Fruit fly (Drosophila melanogaster) S2 (cell line): Measurements from ENCODE around the gene Sas-4.

Experiments
- CG8478 ChIP-seq: fragments of >200 bp; optimal IDR thresholded peaks from 2 replicates; lab custom pipeline; 2018
- CTCF ChIP-seq, 2 experiments: fragments of >200 bp; optimal IDR thresholded peaks; 2 replicates each; lab custom pipeline; 2018

Gene Sas-4

DNA sequence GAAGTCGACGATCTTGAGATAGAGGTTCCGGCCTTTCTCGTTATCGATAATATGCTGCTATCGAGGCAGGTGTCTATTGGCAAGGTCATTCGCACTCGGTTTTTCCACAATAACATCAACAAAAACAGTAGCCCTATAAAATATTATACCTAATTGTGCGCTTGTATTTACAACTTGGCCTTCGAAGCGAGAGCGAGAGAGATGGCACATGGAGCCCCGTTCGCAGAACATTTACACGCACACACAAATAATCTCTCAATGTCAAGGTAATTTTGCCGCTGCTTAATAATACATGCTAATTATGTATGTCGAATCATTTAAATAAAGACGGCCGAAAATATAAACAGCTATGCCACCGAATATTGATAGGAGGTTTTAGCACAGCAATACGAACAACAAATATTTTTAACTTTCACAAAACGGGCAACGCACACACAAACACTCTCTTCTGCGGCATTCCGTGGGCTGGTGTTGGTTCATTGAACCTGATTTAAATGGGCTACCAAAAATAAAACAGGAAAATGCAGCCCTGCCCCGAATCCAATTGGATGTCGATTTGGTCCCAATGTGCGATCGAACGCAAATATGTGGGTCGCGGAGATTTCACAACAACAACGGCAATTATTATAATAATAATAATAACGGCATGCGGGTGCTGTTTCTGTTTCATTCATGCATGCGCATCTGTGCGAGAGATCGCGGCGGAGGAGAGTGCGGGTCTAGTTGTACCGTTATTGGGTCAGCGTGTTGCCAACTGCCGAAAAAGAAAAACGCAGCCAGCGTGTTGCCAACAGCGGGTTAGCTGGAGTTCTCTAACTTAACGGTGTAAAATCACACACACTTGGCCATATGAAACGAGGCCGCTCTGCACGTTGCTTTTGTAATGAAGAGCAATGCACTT is 28.7 kb upstream of the Sas-4 start:
- TF ChIP-seq CG8478 (no peak), CTCF (optimal IDR thresholded peaks at IDR 0.05; lab: Kevin White, UChicago) (no peak)

- no peak for TF ChIP-seq CG8478
These were observed 28.0 kb upstream of the Sas-4 start for dm6 chr3R:7123073-7123572.

DNA sequence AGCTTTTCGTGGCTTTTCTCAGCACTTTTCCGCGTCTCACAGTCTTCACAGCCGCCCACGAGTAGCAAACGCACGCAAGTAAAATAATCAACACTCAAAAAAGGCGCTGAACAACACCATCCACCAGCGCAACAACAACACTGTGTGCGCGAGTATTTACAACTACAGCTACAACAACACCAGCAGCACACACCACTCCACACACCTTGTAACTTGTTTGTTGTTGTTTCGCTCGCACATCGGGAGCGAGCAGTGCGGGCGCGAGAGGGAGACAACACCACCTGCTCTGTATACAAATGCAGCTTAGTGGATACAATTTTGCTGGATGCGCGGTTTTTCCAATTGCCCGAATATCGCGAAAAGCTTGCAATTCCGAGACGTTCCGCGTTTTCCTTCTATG is 27.5 kb upstream of the Sas-4 start:
- TF ChIP-seq CTCF (optimal IDR thresholded peaks at IDR 0.05; lab: Kevin White, UChicago), result no peak
- no peak for TF ChIP-seq CG8478

DNA sequence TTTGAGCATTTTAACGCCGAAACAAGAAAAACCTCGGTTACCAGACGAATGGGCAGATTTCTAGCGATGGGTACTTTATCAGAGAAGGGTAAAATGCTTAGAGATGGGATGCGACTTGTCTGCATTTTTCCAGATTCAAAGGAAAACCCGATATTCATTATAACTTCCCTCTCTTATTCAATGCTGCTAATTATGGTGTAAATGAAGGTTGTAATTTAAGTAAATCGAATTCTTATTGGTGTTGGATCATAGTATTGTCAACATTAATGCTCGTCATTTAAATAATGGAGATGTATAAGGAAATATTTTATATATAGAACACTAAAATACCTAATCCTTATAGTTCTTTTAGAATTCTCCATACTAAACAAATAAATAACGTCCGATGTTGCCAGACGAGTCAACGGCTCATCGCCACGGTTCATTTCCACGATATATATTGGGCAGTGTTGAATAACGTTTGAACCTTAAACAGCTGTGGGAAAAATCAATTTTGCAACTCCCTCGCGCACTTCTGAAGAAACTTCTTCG is 27.0 kb upstream of the Sas-4 start, which contains the start of the genes Alh and CG10098:
TSS of gene Alh (minus strand) at position 77 of the 531 bp plus-strand sequence.
TSS of gene CG10098 (plus strand) at position 440 of the 531 bp plus-strand sequence.
- no peak for TF ChIP-seq CG8478
- peak in 1 of 2 experiments; percentile 21 for TF ChIP-seq CTCF (optimal IDR thresholded peaks at IDR 0.05; lab: Kevin White, UChicago)

DNA sequence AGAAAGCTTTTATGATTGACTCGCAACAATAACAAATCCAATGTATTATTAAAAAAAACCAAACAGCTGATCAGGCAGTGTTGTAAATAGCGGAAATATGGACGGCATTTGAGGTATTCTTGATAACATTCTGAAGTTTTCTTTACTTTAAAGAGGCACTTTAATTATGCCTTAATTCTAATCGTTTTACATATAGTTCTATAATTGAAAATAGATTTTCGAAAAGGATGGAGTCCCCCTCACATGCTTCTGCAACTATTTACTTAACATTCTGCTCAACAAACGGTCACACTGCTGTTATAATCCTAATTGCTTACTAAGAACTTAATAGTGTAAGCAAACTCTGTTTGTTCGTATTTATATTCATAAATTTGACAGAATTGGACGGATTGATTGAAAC is 23.2 kb upstream of the Sas-4 start, which contains the start of gene CG10068:
TSS of gene CG10068 (minus strand) at position 62 of the 400 bp plus-strand sequence.
- TF ChIP-seq CG8478 (no peak), CTCF (optimal IDR thresholded peaks at IDR 0.05; lab: Kevin White, UChicago) (no peak)

DNA sequence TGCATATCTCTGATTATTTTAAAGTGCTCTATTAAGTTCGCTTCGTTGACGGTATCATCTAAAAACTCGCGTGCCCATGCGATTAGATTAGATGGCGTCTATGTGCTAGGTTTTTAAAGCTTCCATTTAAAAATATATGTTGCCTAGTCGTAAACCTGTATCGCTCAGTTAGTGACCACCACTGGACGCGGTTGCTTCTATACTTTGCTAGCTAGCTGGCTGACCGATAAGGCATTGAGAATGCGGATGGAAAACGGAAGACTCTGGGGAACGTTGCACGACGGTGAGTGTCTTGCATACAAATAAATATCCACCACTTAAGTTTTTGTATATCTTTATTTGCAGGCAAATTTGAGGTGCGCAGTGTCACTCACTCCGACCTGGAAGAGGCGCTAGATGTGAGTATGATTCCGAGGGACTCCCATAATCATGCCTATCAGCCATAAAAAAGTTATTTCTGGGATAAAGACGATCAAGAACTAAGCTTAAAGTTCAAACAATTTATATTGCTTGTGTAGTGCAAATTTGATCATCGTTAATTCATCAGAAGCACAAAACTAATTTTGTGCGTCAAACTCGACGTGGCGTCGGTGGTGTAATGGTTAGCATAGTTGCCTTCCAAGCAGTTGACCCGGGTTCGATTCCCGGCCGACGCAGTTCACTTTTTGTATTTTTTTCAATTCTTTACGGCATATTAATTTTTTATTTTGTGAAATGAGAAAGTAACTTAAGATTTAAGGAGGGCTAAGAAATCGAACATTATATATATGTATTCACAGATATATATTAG is 21.7 kb upstream of the Sas-4 start, which contains the start of gene CG31248:
TSS of gene CG31248 (plus strand) at position 41 of the 790 bp plus-strand sequence.
- TF ChIP-seq CG8478 (no peak), CTCF (optimal IDR thresholded peaks at IDR 0.05; lab: Kevin White, UChicago) (no peak)

DNA sequence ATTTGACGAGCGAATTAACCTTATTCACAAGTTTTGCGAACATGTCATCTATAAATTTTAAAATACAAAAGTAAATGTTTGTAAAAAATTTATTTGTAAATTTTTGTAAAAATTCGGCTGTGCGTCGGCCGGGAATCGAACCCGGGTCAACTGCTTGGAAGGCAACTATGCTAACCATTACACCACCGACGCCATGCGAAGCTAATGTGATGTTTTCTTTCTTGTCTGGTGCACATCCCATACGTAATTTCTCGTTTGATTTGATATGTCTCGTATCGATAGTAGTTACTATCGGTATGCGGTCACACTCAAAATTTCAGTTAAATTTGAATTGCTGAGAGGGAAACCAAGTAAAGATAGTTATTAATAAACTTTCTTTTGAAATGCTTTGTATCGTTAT is 20.3 kb upstream of the Sas-4 start:
- TF ChIP-seq CG8478, result no peak
- TF ChIP-seq CTCF (optimal IDR thresholded peaks at IDR 0.05; lab: Kevin White, UChicago), result no peak

dm6 chr3R:7131260-7131659 is 19.9 kb upstream of the Sas-4 start, which contains the start of gene CG31493:
Gene CG31493 (plus strand): TSS chr3R:7131560.
- TF ChIP-seq CG8478 (no peak), CTCF (optimal IDR thresholded peaks at IDR 0.05; lab: Kevin White, UChicago) (no peak)

dm6 chr3R:7134715-7135505 is 16.3 kb upstream of the Sas-4 start:
- TF ChIP-seq CTCF (optimal IDR thresholded peaks at IDR 0.05; lab: Kevin White, UChicago), result no peak
- TF ChIP-seq CG8478, result no peak

dm6 chr3R:7135881-7136280 is 15.3 kb upstream of the Sas-4 start, which contains the start of gene Fer1:
Gene Fer1 (plus strand): TSS chr3R:7136206.
- TF ChIP-seq CG8478 (no peak), CTCF (optimal IDR thresholded peaks at IDR 0.05; lab: Kevin White, UChicago) (no peak)

dm6 chr3R:7137207-7137606 is 14.0 kb upstream of the Sas-4 start:
- TF ChIP-seq CTCF (optimal IDR thresholded peaks at IDR 0.05; lab: Kevin White, UChicago) (no peak), CG8478 (no peak)

DNA sequence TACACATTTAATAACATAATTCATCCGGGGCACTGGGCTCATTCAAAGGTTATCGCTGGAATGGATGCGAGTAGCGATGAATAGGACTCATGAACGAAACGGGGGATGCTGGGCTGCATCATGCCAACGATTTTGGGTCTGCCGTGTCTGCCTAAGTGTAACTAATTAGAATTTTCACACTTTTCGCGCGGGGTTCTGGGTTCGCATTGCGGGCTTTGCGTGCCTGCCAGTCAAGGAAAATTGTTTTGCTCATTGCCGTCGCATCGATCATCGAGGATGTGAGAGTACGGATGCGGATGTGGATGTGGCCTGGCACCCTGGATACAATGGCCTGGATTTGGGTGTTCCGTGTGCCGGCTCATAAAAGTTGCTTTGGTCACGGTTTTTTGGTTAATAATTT is 13.1 kb upstream of the Sas-4 start:
- TF ChIP-seq CG8478 (no peak), CTCF (optimal IDR thresholded peaks at IDR 0.05; lab: Kevin White, UChicago) (no peak)

DNA sequence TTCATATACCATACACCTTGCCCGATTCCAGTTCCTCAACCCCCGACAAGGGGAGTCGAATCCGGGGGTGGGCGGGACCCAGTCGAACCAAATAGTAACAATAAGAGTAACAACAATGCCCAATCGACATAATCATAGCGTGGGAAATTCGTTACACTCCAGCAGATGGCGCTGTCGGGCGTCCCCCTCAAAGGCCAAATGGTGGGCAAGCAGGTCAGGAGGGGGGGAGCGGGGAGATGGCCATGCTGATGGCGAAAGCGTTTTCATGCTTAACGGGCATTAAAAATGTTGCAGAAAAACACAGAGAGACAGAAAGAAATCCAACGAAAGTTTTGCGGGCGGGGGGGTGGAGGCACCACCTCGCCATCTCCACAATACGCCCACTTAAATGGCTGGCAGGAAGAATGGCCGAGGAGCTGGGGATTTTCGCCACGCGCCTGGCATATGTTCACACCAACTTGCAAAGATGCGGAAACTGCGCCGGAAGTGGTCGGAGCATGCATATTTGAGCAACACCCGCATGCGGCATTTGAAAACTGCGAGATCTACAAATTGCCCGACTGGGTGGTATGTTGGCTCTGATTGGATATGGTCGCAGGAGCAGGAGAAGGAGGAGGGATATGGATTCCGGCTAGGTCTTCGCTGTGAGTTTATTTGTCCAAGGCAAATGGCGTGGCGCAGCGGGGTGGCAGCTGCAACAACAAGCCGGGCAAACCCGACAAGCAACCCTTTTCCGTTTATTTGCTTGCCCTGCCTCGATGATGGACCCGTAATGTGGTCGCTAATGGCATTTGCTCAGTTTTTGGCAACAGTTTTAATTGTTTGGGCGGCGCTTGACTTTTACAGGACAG is 11.8 kb upstream of the Sas-4 start:
- TF ChIP-seq CG8478 (no peak), CTCF (optimal IDR thresholded peaks at IDR 0.05; lab: Kevin White, UChicago) (peak; percentile 58 to 72)
